Fruit fly (Drosophila melanogaster): ENCODE results near the gene Tektin-C.

Tektin-C gene

dm6 chr3L:5751740-5752579, 44.4 kb downstream of the Tektin-C start, which contains the start of gene DnaJ-1:
DnaJ-1 (minus strand) TSS chr3L:5752189.
- TF ChIP-seq CG18599 (GFP tag; optimal IDR thresholded peaks at IDR 0.05) (peak; percentile 70), mld (GFP tag; IDR thresholded peaks at IDR 0.05; ENCODE audit: partially characterized antibody) (peak; percentile 95), CG2678 (tag; optimal IDR thresholded peaks at IDR 0.05) (peak; percentile 43), CG17328 (GFP tag; IDR thresholded peaks at IDR 0.05) (no peak), ind (GFP tag; optimal IDR thresholded peaks at IDR 0.05) (peak; percentile 3), unc-4 (GFP tag; IDR thresholded peaks at IDR 0.05; ENCODE audit: partially characterized antibody) (peak; percentile 97), bsh (GFP tag; optimal IDR thresholded peaks at IDR 0.05) (peak; percentile 19 to 20), cwo (GFP tag; optimal IDR thresholded peaks at IDR 0.05) (peak; percentile 19), CG30431 (GFP tag; optimal IDR thresholded peaks at IDR 0.05) (no peak), luna (GFP tag; optimal IDR thresholded peaks at IDR 0.05) (peak; percentile 41), zen (tag; optimal IDR thresholded peaks at IDR 0.05) (peak; percentile 40), caup (GFP tag; optimal IDR thresholded peaks at IDR 0.05; ENCODE audit: severe bottlenecking) (peak; percentile 41), CG32532 (GFP tag; IDR thresholded peaks at IDR 0.05) (peak; percentile 23; the same call in 1 of the 2 replicates), Sin3A (optimal IDR thresholded peaks at IDR 0.05) (peak; percentile 95), CG3281 (GFP tag; optimal IDR thresholded peaks at IDR 0.05) (peak; percentile 44), ham (GFP tag; IDR thresholded peaks at IDR 0.05) (no peak), CG1832 (GFP tag; optimal IDR thresholded peaks at IDR 0.05) (no peak), CrebB (tag; optimal IDR thresholded peaks at IDR 0.05) (peak; percentile 30), CG2120 (GFP tag; optimal IDR thresholded peaks at IDR 0.05) (peak; percentile 30), ems (GFP tag; optimal IDR thresholded peaks at IDR 0.05) (peak; percentile 16), CG11695 (GFP tag; IDR thresholded peaks at IDR 0.05) (peak; percentile 7; the same call in 1 of the 3 replicates), CG2712 (tag; optimal IDR thresholded peaks at IDR 0.05) (peak; percentile 22), YL-1 (GFP tag; optimal IDR thresholded peaks at IDR 0.05) (peak; percentile 92), tna (GFP tag; IDR thresholded peaks at IDR 0.05; ENCODE audit: partially characterized antibody) (peak; percentile 94), Dp (GFP tag; optimal IDR thresholded peaks at IDR 0.05) (peak; percentile 71), phol (tag; optimal IDR thresholded peaks at IDR 0.05) (peak; percentile 51), gcm (GFP tag; optimal IDR thresholded peaks at IDR 0.05) (peak; percentile 22), slbo (GFP tag; IDR thresholded peaks at IDR 0.05) (no peak), CG10267 (tag; optimal IDR thresholded peaks at IDR 0.05) (peak; percentile 29), sd (tag; optimal IDR thresholded peaks at IDR 0.05) (peak; percentile 78), chm (GFP tag; IDR thresholded peaks at IDR 0.05) (peak; percentile 26; the same call in 1 of the 2 replicates), Nf-YB (GFP tag; optimal IDR thresholded peaks at IDR 0.05) (peak; percentile 34), CG17912 (GFP tag; optimal IDR thresholded peaks at IDR 0.05) (peak; percentile 27), Dref (GFP tag; IDR thresholded peaks at IDR 0.05) (peak; percentile 70), CG7963 (GFP tag; IDR thresholded peaks at IDR 0.05; ENCODE audit: partially characterized antibody) (peak; percentile 95), gsb-n (tag; optimal IDR thresholded peaks at IDR 0.05) (no peak), lbe (GFP tag; optimal IDR thresholded peaks at IDR 0.05) (peak; percentile 68), CG13287 (GFP tag; IDR thresholded peaks at IDR 0.05; ENCODE audit: partially characterized antibody) (peak; percentile 98), CG13894 (tag; optimal IDR thresholded peaks at IDR 0.05) (peak; percentile 75), trem (tag; optimal IDR thresholded peaks at IDR 0.05) (peak; percentile 31), Fer1 (GFP tag; optimal IDR thresholded peaks at IDR 0.05) (peak; percentile 72), Myb (GFP tag; optimal IDR thresholded peaks at IDR 0.05) (peak; percentile 70), MTF-1 (GFP tag; optimal IDR thresholded peaks at IDR 0.05; ENCODE audit: borderline replicate concordance) (peak; percentile 42), CG14965 (GFP tag; optimal IDR thresholded peaks at IDR 0.05; ENCODE audit: borderline replicate concordance) (no peak), CG10431 (GFP tag; optimal IDR thresholded peaks at IDR 0.05) (peak; percentile 26), sens (GFP tag) (peak; percentile 82), vnd (GFP tag; IDR thresholded peaks at IDR 0.05; ENCODE audit: partially characterized antibody) (peak; percentile 99)

All from whole organism, embryonic.